Fruit fly (Drosophila melanogaster) whole organism, wandering third instar larva: ENCODE data around the gene Prp4k.
A peak's percentile ranks its signal among the peaks of the same experiment; 100 is the strongest.

Experiments used
- Abd-B ChIP-seq: fragments of >200 bp; optimal IDR thresholded peaks from 2 replicates; lab custom pipeline; 2017; ENCODE audit warnings: missing biosample characterization, missing genetic modification characterization
- CG32264 ChIP-seq: fragments of 200-800 bp; sonication (Bioruptor generic); optimal IDR thresholded peaks from 2 replicates; lab custom pipeline; 2016; ENCODE audit warnings: missing biosample characterization, missing genetic modification characterization
- CG9705 ChIP-seq: fragments of 200-800 bp; sonication (Bioruptor generic); optimal IDR thresholded peaks from 2 replicates; lab custom pipeline; 2018; ENCODE audit warnings: missing biosample characterization, mild to moderate bottlenecking, missing genetic modification characterization
- CrebA ChIP-seq: fragments of 200-800 bp; sonication (Bioruptor generic); optimal IDR thresholded peaks from 2 replicates; lab custom pipeline; 2016; ENCODE audit warnings: missing biosample characterization, mild to moderate bottlenecking, missing genetic modification characterization, borderline replicate concordance
- Dfd ChIP-seq: fragments of >200 bp; optimal IDR thresholded peaks from 2 replicates; lab custom pipeline; 2017; ENCODE audit warnings: missing biosample characterization, missing genetic modification characterization
- Dif ChIP-seq: fragments of 200-275, 200-300 bp; sonication (Bioruptor generic); optimal IDR thresholded peaks from 2 replicates; lab custom pipeline; 2018; ENCODE audit warnings: missing biosample characterization, missing genetic modification characterization; ENCODE audit not compliant: partially characterized antibody
- GATAd ChIP-seq: sonication (Bioruptor generic); optimal IDR thresholded peaks from 2 replicates; lab custom pipeline; 2016; ENCODE audit warnings: missing biosample characterization, missing genetic modification characterization
- HLH106 ChIP-seq: fragments of 200-800 bp; optimal IDR thresholded peaks from 3 replicates; lab custom pipeline; 2019; ENCODE audit warnings: missing biosample characterization, mild to moderate bottlenecking, missing genetic modification characterization, moderate library complexity
- Hnf4 ChIP-seq: fragments of 200-800 bp; sonication (Bioruptor generic); optimal IDR thresholded peaks from 2 replicates; lab custom pipeline; 2016; ENCODE audit warnings: missing biosample characterization, mild to moderate bottlenecking, missing genetic modification characterization
- Hr78 ChIP-seq: fragments of >200 bp; optimal IDR thresholded peaks from 2 replicates; lab custom pipeline; 2017; ENCODE audit warnings: missing biosample characterization, missing genetic modification characterization
- Hr83 ChIP-seq: fragments of 200-300 bp; sonication (Bioruptor generic); optimal IDR thresholded peaks from 2 replicates; lab custom pipeline; 2016; ENCODE audit warnings: missing biosample characterization, mild to moderate bottlenecking, missing genetic modification characterization, moderate library complexity; ENCODE audit not compliant: poor library complexity, severe bottlenecking
- Jra ChIP-seq: sonication (Bioruptor generic); optimal IDR thresholded peaks from 2 replicates; lab custom pipeline; 2016; ENCODE audit warnings: missing biosample characterization, missing genetic modification characterization
- Mio ChIP-seq: sonication (Bioruptor generic); optimal IDR thresholded peaks from 2 replicates; lab custom pipeline; 2016; ENCODE audit warnings: missing biosample characterization, missing genetic modification characterization
- Myc ChIP-seq: fragments of >200 bp; optimal IDR thresholded peaks from 2 replicates; lab custom pipeline; 2017
- N ChIP-seq: fragments of >200 bp; optimal IDR thresholded peaks from 2 replicates; lab custom pipeline; 2018; ENCODE audit warnings: missing biosample characterization, missing external identifiers, missing genetic modification characterization
- OdsH ChIP-seq: fragments of 200-800 bp; sonication (Bioruptor generic); optimal IDR thresholded peaks from 2 replicates; lab custom pipeline; 2016; ENCODE audit warnings: missing biosample characterization, mild to moderate bottlenecking, missing genetic modification characterization
- Rel ChIP-seq, 2 experiments: fragments of 200-800 bp; sonication (Bioruptor generic) in 1 of 2; optimal IDR thresholded peaks; 2 replicates in 1 of 2; 3 replicates in 1 of 2; lab custom pipeline; 2016 to 2019; ENCODE audit warnings: mild to moderate bottlenecking in 2 of 2, missing biosample characterization in 2 of 2, missing genetic modification characterization in 2 of 2, moderate library complexity in 1 of 2
- Sp1 ChIP-seq: fragments of 200-800 bp; sonication (Bioruptor generic); optimal IDR thresholded peaks from 3 replicates; lab custom pipeline; 2019; ENCODE audit warnings: missing biosample characterization, mild to moderate bottlenecking, missing genetic modification characterization, moderate library complexity
- Vsx2 ChIP-seq: fragments of 200-300, 225-300 bp; sonication (Bioruptor generic); optimal IDR thresholded peaks from 2 replicates; lab custom pipeline; 2018; ENCODE audit warnings: missing biosample characterization, missing genetic modification characterization; ENCODE audit not compliant: partially characterized antibody
- br ChIP-seq: fragments of 200-800 bp; sonication (Bioruptor generic); optimal IDR thresholded peaks from 2 replicates; lab custom pipeline; 2016; ENCODE audit warnings: missing biosample characterization, missing genetic modification characterization
- brk ChIP-seq: fragments of 200-800 bp; sonication (Bioruptor generic); optimal IDR thresholded peaks from 2 replicates; lab custom pipeline; 2016; ENCODE audit warnings: missing biosample characterization, mild to moderate bottlenecking, missing genetic modification characterization
- dl ChIP-seq, 2 experiments: fragments of 175-275, 200-275 bp in 1 of 2; fragments of 200-275 bp in 1 of 2; sonication (Bioruptor generic); optimal IDR thresholded peaks; lab custom pipeline; 2018; ENCODE audit warnings: mild to moderate bottlenecking in 2 of 2, missing biosample characterization in 2 of 2, missing genetic modification characterization in 2 of 2, moderate library complexity in 2 of 2; ENCODE audit not compliant: partially characterized antibody in 2 of 2, insufficient read depth in 1 of 2
- dmrt93B ChIP-seq: fragments of 200-800 bp; sonication (Bioruptor generic); optimal IDR thresholded peaks from 2 replicates; lab custom pipeline; 2018; ENCODE audit warnings: missing biosample characterization, mild to moderate bottlenecking, missing genetic modification characterization
- dsf ChIP-seq: sonication (Bioruptor generic); optimal IDR thresholded peaks from 2 replicates; lab custom pipeline; 2016; ENCODE audit warnings: missing biosample characterization, missing genetic modification characterization, borderline replicate concordance
- ey ChIP-seq: fragments of 200-800 bp; sonication (Bioruptor generic); optimal IDR thresholded peaks from 2 replicates; lab custom pipeline; 2016; ENCODE audit warnings: missing biosample characterization, missing genetic modification characterization
- foxo ChIP-seq, 2 experiments: fragments of 200-800 bp; sonication (Bioruptor generic); optimal IDR thresholded peaks; 2 replicates in 1 of 2; 3 replicates in 1 of 2; lab custom pipeline; 2016 to 2017; ENCODE audit warnings: missing biosample characterization in 2 of 2, missing genetic modification characterization in 2 of 2
- fru ChIP-seq: fragments of 200-800 bp; sonication (Bioruptor generic); optimal IDR thresholded peaks from 3 replicates; lab custom pipeline; 2016; ENCODE audit warnings: missing biosample characterization, mild to moderate bottlenecking, missing genetic modification characterization
- h ChIP-seq: fragments of 200-800 bp; sonication (Bioruptor generic); optimal IDR thresholded peaks from 3 replicates; lab custom pipeline; 2016; ENCODE audit warnings: missing biosample characterization, mild to moderate bottlenecking, missing genetic modification characterization
- jim ChIP-seq: fragments of 175-275, 200-325 bp; sonication (Bioruptor generic); optimal IDR thresholded peaks from 2 replicates; lab custom pipeline; 2016; ENCODE audit warnings: missing biosample characterization, mild to moderate bottlenecking, missing genetic modification characterization
- lola ChIP-seq: fragments of >200 bp; optimal IDR thresholded peaks from 2 replicates; lab custom pipeline; 2017; ENCODE audit warnings: missing biosample characterization, missing genetic modification characterization
- pan ChIP-seq: fragments of >200 bp; optimal IDR thresholded peaks from 2 replicates; lab custom pipeline; 2017
- psq ChIP-seq: fragments of 200-800 bp; sonication (Bioruptor generic); optimal IDR thresholded peaks from 3 replicates; lab custom pipeline; 2017; ENCODE audit warnings: missing biosample characterization, mild to moderate bottlenecking, missing genetic modification characterization, moderate library complexity
- rgr ChIP-seq: fragments of 200-800 bp; sonication (Bioruptor generic); optimal IDR thresholded peaks from 3 replicates; lab custom pipeline; 2016; ENCODE audit warnings: missing biosample characterization, mild to moderate bottlenecking, missing genetic modification characterization
- sage ChIP-seq: fragments of 200-800 bp; sonication (Bioruptor generic); optimal IDR thresholded peaks from 2 replicates; lab custom pipeline; 2016; ENCODE audit warnings: missing biosample characterization, mild to moderate bottlenecking, missing genetic modification characterization
- sv ChIP-seq: fragments of 200-800 bp; sonication (Bioruptor generic); optimal IDR thresholded peaks from 3 replicates; lab custom pipeline; 2016; ENCODE audit warnings: missing biosample characterization, missing genetic modification characterization
- tai ChIP-seq: sonication (Bioruptor generic); optimal IDR thresholded peaks from 2 replicates; lab custom pipeline; 2016; ENCODE audit warnings: missing biosample characterization, missing genetic modification characterization
- usp ChIP-seq: fragments of >200 bp; optimal IDR thresholded peaks from 2 replicates; lab custom pipeline; 2017; ENCODE audit warnings: missing biosample characterization, missing genetic modification characterization
- woc ChIP-seq: sonication (Bioruptor generic); optimal IDR thresholded peaks from 2 replicates; lab custom pipeline; 2016; ENCODE audit warnings: missing biosample characterization, mild to moderate bottlenecking, missing genetic modification characterization

Gene Prp4k

dm6 chr3L:211200-211599 is at the start of gene Prp4k:
Gene Prp4k (minus strand): TSS chr3L:211457.
- TF ChIP-seq Mio (GFP tag; lab: Kevin White, UChicago): no peak
- TF ChIP-seq psq: peak; percentile 21
- no peak for TF ChIP-seq Rel (GFP tag; optimal IDR thresholded peaks at IDR 0.05; lab: Kevin White, UChicago)
- TF ChIP-seq Rel (tag; optimal IDR thresholded peaks at IDR 0.05; lab: Kevin White, UChicago): peak; percentile 30

DNA sequence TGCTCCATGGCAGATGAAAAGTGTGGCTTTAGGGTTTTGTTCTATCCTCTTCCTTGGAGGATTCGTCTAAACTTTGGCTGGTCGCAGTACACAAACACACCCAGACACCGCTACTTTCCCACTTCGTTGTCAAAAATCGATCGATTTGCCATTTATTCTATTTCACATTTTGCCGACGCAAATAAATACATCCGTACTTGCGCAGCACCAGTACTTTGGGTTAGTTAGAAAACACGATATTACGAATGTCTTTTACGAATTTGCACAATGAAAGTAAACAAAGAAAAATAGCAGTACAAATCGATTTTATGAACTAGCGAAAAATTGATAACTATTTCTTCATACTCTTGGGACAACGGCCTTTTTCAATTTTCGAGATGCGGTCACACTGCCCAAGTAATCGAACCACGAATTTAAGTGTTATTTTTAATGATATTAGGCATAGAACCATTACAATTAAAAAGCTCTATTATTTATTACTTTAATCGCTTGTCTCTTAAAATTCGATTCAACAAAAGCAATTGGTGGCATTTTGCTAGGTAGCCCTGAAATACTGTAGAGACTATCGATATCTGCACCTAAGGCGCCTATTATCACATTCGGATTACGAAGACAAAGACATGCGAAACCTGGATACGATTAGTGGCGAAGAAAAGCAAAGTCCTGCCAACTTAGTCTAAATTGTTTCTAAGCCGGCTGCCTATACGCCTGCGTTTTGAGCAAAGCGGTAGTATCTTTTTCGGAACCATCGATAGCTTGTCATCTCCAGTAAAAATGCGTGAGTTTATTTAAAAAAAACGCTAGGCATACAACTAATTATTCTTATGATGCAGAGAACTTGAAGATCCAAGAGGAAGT is 46.6 kb upstream of the Prp4k start, which contains the start of the genes DIP2 and wac:
Gene DIP2, minus strand, starts transcription at position 337 of the 858 bp plus-strand sequence.
Gene wac, plus strand, starts transcription at position 559 of the 858 bp plus-strand sequence.
- peak; percentile 79 for TF ChIP-seq br (GFP tag; lab: Kevin White, UChicago)
- no peak for TF ChIP-seq dl (GFP tag; optimal IDR thresholded peaks at IDR 0.05; lab: Kevin White, UChicago; ENCODE audit: insufficient read depth in 1 of 2, partially characterized antibody in 2 of 2)
- TF ChIP-seq usp: no peak
- TF ChIP-seq lola (GFP tag; lab: Kevin White, UChicago): no peak
- TF ChIP-seq OdsH (GFP tag; lab: Kevin White, UChicago): peak; percentile 58
- no peak for TF ChIP-seq HLH106 (tag; lab: Kevin White, UChicago)
- no peak for TF ChIP-seq Dif
- peak; percentile 90 for TF ChIP-seq Hnf4
- no peak for TF ChIP-seq dmrt93B (GFP tag; lab: Kevin White, UChicago)
- no peak for TF ChIP-seq Abd-B
- no peak for TF ChIP-seq h (GFP tag; lab: Kevin White, UChicago)
- peak; percentile 71 for TF ChIP-seq jim (GFP tag; lab: Kevin White, UChicago)
- TF ChIP-seq GATAd (GFP tag; lab: Kevin White, UChicago): no peak
- no peak for TF ChIP-seq Hr78 (GFP tag; lab: Kevin White, UChicago)
- peak; percentile 97 for TF ChIP-seq Hr83
- TF ChIP-seq pan: no peak
- no peak for TF ChIP-seq Rel (GFP tag; optimal IDR thresholded peaks at IDR 0.05; lab: Kevin White, UChicago)
- no peak for TF ChIP-seq Rel (tag; optimal IDR thresholded peaks at IDR 0.05; lab: Kevin White, UChicago)
- no peak for TF ChIP-seq Vsx2 (GFP tag; lab: Kevin White, UChicago)
- peak; percentile 84 for TF ChIP-seq ey
- TF ChIP-seq N (GFP tag; lab: Kevin White, UChicago): no peak
- peak in 1 of 2 experiments; percentile 88 for TF ChIP-seq foxo (GFP tag; optimal IDR thresholded peaks at IDR 0.05; lab: Kevin White, UChicago)
- peak; percentile 81 for TF ChIP-seq rgr (GFP tag; lab: Kevin White, UChicago)
- TF ChIP-seq tai: peak; percentile 95
- TF ChIP-seq CrebA (GFP tag; lab: Kevin White, UChicago): no peak
- TF ChIP-seq CG9705 (GFP tag; lab: Kevin White, UChicago): peak; percentile 11
- TF ChIP-seq Sp1: no peak
- peak; percentile 74 for TF ChIP-seq sv
- TF ChIP-seq Myc (lab: Kevin White, UChicago): no peak
- peak; percentile 71 for TF ChIP-seq psq
- no peak for TF ChIP-seq Dfd
- TF ChIP-seq woc: no peak
- no peak for TF ChIP-seq fru (GFP tag; lab: Kevin White, UChicago)
- no peak for TF ChIP-seq sage (GFP tag; lab: Kevin White, UChicago)
- peak; percentile 87 for TF ChIP-seq brk (GFP tag; lab: Kevin White, UChicago)
- TF ChIP-seq Jra (GFP tag; lab: Kevin White, UChicago): peak; percentile 85
- TF ChIP-seq Mio (GFP tag; lab: Kevin White, UChicago): no peak
- peak; percentile 32 for TF ChIP-seq CG32264 (GFP tag; lab: Kevin White, UChicago)
- TF ChIP-seq dsf (GFP tag; lab: Kevin White, UChicago): peak; percentile 65
